Worm (Caenorhabditis elegans) whole organism, mixed stage, embryonic: Measurements from ENCODE around the gene F55A11.4.

Experiments used
- bed-3 ChIP-seq: fragments of 200-800 bp; sonication (Bioruptor generic); optimal IDR thresholded peaks from 3 replicates; lab custom pipeline; 2018; ENCODE audit warnings: mild to moderate bottlenecking, missing genetic modification characterization, moderate library complexity, missing compliant biosample characterization
- ham-2 ChIP-seq: fragments of 200-800 bp; sonication (Bioruptor generic); optimal IDR thresholded peaks from 2 replicates; lab custom pipeline; 2018; ENCODE audit warnings: mild to moderate bottlenecking, missing genetic modification characterization, missing compliant biosample characterization
- lsy-2 ChIP-seq: fragments of 150-350 bp; optimal IDR thresholded peaks from 2 replicates; lab custom pipeline; 2014; ENCODE audit warnings: missing biosample characterization, missing genetic modification characterization
- mls-2 ChIP-seq: sonication (generic microtip); optimal IDR thresholded peaks from 2 replicates; lab custom pipeline; 2016; ENCODE audit warnings: mild to moderate bottlenecking, missing genetic modification characterization, moderate library complexity, missing compliant biosample characterization
- nhr-12 ChIP-seq: fragments of 150-350 bp; optimal IDR thresholded peaks from 2 replicates; lab custom pipeline; 2014; ENCODE audit warnings: missing biosample characterization, missing genetic modification characterization
- nhr-237 ChIP-seq: fragments of 150-350 bp; optimal IDR thresholded peaks from 2 replicates; lab custom pipeline; 2014; ENCODE audit warnings: missing biosample characterization, missing genetic modification characterization
- pha-4 ChIP-seq: fragments of 150-350 bp; optimal IDR thresholded peaks from 2 replicates; lab custom pipeline; 2018; ENCODE audit warnings: missing biosample characterization, missing genetic modification reagents, missing genetic modification characterization
- snpc-4 ChIP-seq: fragments of 150-350 bp; optimal IDR thresholded peaks from 2 replicates; lab custom pipeline; 2014; ENCODE audit warnings: missing biosample characterization, missing genetic modification characterization
- unc-62 ChIP-seq: fragments of 150-350 bp; optimal IDR thresholded peaks from 2 replicates; lab custom pipeline; 2014; ENCODE audit warnings: missing biosample characterization, missing genetic modification reagents, missing genetic modification characterization

ce11 chrV:11758635-11759034 is 11.6 kb upstream of the F55A11.4 start, which contains the start of gene T04F3.3:
- TF ChIP-seq nhr-12 (tag; lab: Kevin White, UChicago) (no peak), unc-62 (GFP tag; lab: Kevin White, UChicago) (no peak), ham-2 (GFP tag; lab: Kevin White, UChicago) (no peak), pha-4 (tag; lab: Kevin White, UChicago) (no peak), bed-3 (GFP tag; lab: Kevin White, UChicago) (no peak), nhr-237 (tag; lab: Kevin White, UChicago) (no peak), snpc-4 (tag; lab: Kevin White, UChicago) (no peak), lsy-2 (no peak), mls-2 (tag; lab: Kevin White, UChicago) (no peak)
